Fruit fly (Drosophila melanogaster): ENCODE results near the gene CG7879.

dm6 chr3L:1571077-1571476, 2.7 kb upstream of the CG7879 start:
- TF ChIP-seq EcR (GFP tag; optimal IDR thresholded peaks at IDR 0.05) = no peak
- no peak for TF ChIP-seq CG8478 (optimal IDR thresholded peaks at IDR 0.05)
